Worm (Caenorhabditis elegans) whole organism, midembryonic: ENCODE data around the gene Y22D7AL.3.

Experiments
- flt-1 ChIP-seq: fragments of 200-800 bp; sonication (Bioruptor generic); IDR thresholded peaks from 2 replicates; pipeline ENCODE4 v1.3.6; 2022; ENCODE audit warnings: missing genetic modification characterization, missing compliant biosample characterization
- klf-2 ChIP-seq: fragments of 200-800 bp; sonication (Bioruptor generic); conservative IDR thresholded peaks from 2 replicates; pipeline ENCODE4 v1.3.6; 2022; ENCODE audit warnings: missing genetic modification reagents, missing genetic modification characterization, missing compliant biosample characterization
- med-1 ChIP-seq: sonication (generic microtip); optimal IDR thresholded peaks from 2 replicates; lab custom pipeline; 2017; ENCODE audit warnings: missing genetic modification characterization, mild to moderate bottlenecking, missing compliant biosample characterization, antibody characterized with exemption, missing genetic modification reagents; ENCODE audit not compliant: insufficient read depth
- ref-1 ChIP-seq: fragments of 200-800 bp; sonication (Bioruptor generic); conservative IDR thresholded peaks from 2 replicates; pipeline ENCODE4 v1.3.6; 2022; ENCODE audit warnings: missing genetic modification reagents, missing genetic modification characterization, missing compliant biosample characterization
- tab-1 ChIP-seq: fragments of 200-800 bp; sonication (Bioruptor generic); IDR thresholded peaks from 2 replicates; pipeline ENCODE4 v1.3.6; 2022; ENCODE audit warnings: missing genetic modification characterization, missing compliant biosample characterization
- ztf-23 ChIP-seq: fragments of 200-800 bp; sonication (Bioruptor generic); IDR thresholded peaks from 2 replicates; pipeline ENCODE4 v1.3.6; 2022; ENCODE audit warnings: missing genetic modification reagents, missing genetic modification characterization, missing compliant biosample characterization
- ztf-29 ChIP-seq: fragments of 200-800 bp; sonication (Bioruptor generic); IDR thresholded peaks from 2 replicates; pipeline ENCODE4 v1.3.6; 2022; ENCODE audit warnings: missing genetic modification reagents, missing genetic modification characterization, missing compliant biosample characterization

- TF ChIP-seq flt-1 (GFP tag; lab: Robert Waterston, UW) = no peak
- no peak for TF ChIP-seq ztf-29
- no peak for TF ChIP-seq klf-2 (GFP tag; lab: Robert Waterston, UW)
- TF ChIP-seq ref-1 (GFP tag; lab: Robert Waterston, UW) = no peak
- no peak for TF ChIP-seq ztf-23 (GFP tag; lab: Robert Waterston, UW)
- TF ChIP-seq med-1 = no peak
- TF ChIP-seq tab-1 = no peak
Measured at ce11 chrIII:1612974-1613568, 28.2 kb upstream of the Y22D7AL.3 start.
